Worm (Caenorhabditis elegans): ENCODE measurements around the gene W02G9.4.
A peak's percentile ranks its signal among the peaks of the same experiment; 100 is the strongest.

The W02G9.4 gene

ce11 chrV:2710192-2710591 lies 43.5 kb downstream of the W02G9.4 start:
- TF ChIP-seq M03D4.4 (tag; optimal IDR thresholded peaks at IDR 0.05) = no peak
- no peak for TF ChIP-seq ham-2 (GFP tag; optimal IDR thresholded peaks at IDR 0.05)
- TF ChIP-seq ces-1 (GFP tag; optimal IDR thresholded peaks at IDR 0.05) = no peak
- TF ChIP-seq nhr-76 (tag; optimal IDR thresholded peaks at IDR 0.05) = no peak
- no peak for TF ChIP-seq lin-32 (GFP tag; optimal IDR thresholded peaks at IDR 0.05)
- TF ChIP-seq unc-39 (tag; optimal IDR thresholded peaks at IDR 0.05) = no peak
- TF ChIP-seq ztf-11 (tag; optimal IDR thresholded peaks at IDR 0.05) = no peak
- no peak for TF ChIP-seq nhr-28 (tag; optimal IDR thresholded peaks at IDR 0.05)
- no peak for TF ChIP-seq unc-62 (GFP tag; optimal IDR thresholded peaks at IDR 0.05)
- TF ChIP-seq nhr-12 (tag; optimal IDR thresholded peaks at IDR 0.05) = no peak
- TF ChIP-seq lin-13 (tag; optimal IDR thresholded peaks at IDR 0.05) = no peak
- TF ChIP-seq elt-1 (tag; optimal IDR thresholded peaks at IDR 0.05; ENCODE audit: borderline replicate concordance, insufficient read depth) = no peak
- no peak for TF ChIP-seq sptf-1 (tag; optimal IDR thresholded peaks at IDR 0.05)
- TF ChIP-seq sem-2 (GFP tag; optimal IDR thresholded peaks at IDR 0.05) = no peak
- TF ChIP-seq nhr-237 (tag; optimal IDR thresholded peaks at IDR 0.05) = no peak
- no peak for TF ChIP-seq mep-1 (tag; optimal IDR thresholded peaks at IDR 0.05)

ce11 chrV:2711429-2711828 lies 44.7 kb downstream of the W02G9.4 start, which contains the start of gene C24B9.3:
TSS of gene C24B9.3 (minus strand) at chrV:2711599.
- TF ChIP-seq nhr-2 (tag; optimal IDR thresholded peaks at IDR 0.05) = no peak
- no peak for TF ChIP-seq hlh-1 (tag; optimal IDR thresholded peaks at IDR 0.05)
- no peak for TF ChIP-seq mab-5 (tag; optimal IDR thresholded peaks at IDR 0.05)
- no peak for TF ChIP-seq ceh-43 (GFP tag; optimal IDR thresholded peaks at IDR 0.05)
- no peak for TF ChIP-seq unc-62 (GFP tag; optimal IDR thresholded peaks at IDR 0.05)
- TF ChIP-seq sptf-1 (tag; optimal IDR thresholded peaks at IDR 0.05) = no peak
- TF ChIP-seq blmp-1 (tag; optimal IDR thresholded peaks at IDR 0.05) = no peak

ce11 chrV:2713532-2713931 lies 46.8 kb downstream of the W02G9.4 start, which contains the start of gene srt-28:
TSS of gene srt-28 (minus strand) at chrV:2713632.
- TF ChIP-seq nhr-28 (tag; optimal IDR thresholded peaks at IDR 0.05) (no peak), zip-8 (tag; optimal IDR thresholded peaks at IDR 0.05) (peak; percentile 43), unc-120 (tag; optimal IDR thresholded peaks at IDR 0.05; ENCODE audit: poor library complexity, severe bottlenecking) (no peak)

ce11 chrV:2716933-2717332 lies 50.2 kb downstream of the W02G9.4 start:
- TF ChIP-seq lsy-2 (tag; optimal IDR thresholded peaks at IDR 0.05) (no peak), nhr-28 (tag; optimal IDR thresholded peaks at IDR 0.05) (no peak), flh-1 (GFP tag; optimal IDR thresholded peaks at IDR 0.05) (no peak), lin-13 (tag; optimal IDR thresholded peaks at IDR 0.05) (no peak), nhr-237 (tag; optimal IDR thresholded peaks at IDR 0.05) (no peak), elt-1 (tag; optimal IDR thresholded peaks at IDR 0.05; ENCODE audit: borderline replicate concordance, insufficient read depth) (no peak), blmp-1 (tag; optimal IDR thresholded peaks at IDR 0.05) (no peak), sptf-1 (tag; optimal IDR thresholded peaks at IDR 0.05) (no peak), tbx-8 (GFP tag; optimal IDR thresholded peaks at IDR 0.05) (no peak), pha-4 (tag; optimal IDR thresholded peaks at IDR 0.05) (no peak), ces-1 (GFP tag; optimal IDR thresholded peaks at IDR 0.05) (no peak), unc-120 (tag; optimal IDR thresholded peaks at IDR 0.05; ENCODE audit: poor library complexity, severe bottlenecking) (no peak), ztf-11 (tag; optimal IDR thresholded peaks at IDR 0.05) (no peak), bed-3 (GFP tag; optimal IDR thresholded peaks at IDR 0.05) (no peak), zip-8 (tag; optimal IDR thresholded peaks at IDR 0.05) (no peak), nhr-2 (tag; optimal IDR thresholded peaks at IDR 0.05) (no peak), ceh-83 (GFP tag; optimal IDR thresholded peaks at IDR 0.05) (no peak)

- no peak for TF ChIP-seq ceh-43 (GFP tag; optimal IDR thresholded peaks at IDR 0.05)
- TF ChIP-seq unc-39 (tag; optimal IDR thresholded peaks at IDR 0.05) = no peak
- no peak for TF ChIP-seq nhr-12 (tag; optimal IDR thresholded peaks at IDR 0.05)
- no peak for TF ChIP-seq elt-1 (tag; optimal IDR thresholded peaks at IDR 0.05; ENCODE audit: borderline replicate concordance, insufficient read depth)
These were observed 52.0 kb downstream of the W02G9.4 start, which contains the start of gene srt-29 for ce11 chrV:2718688-2719185. TSS of gene srt-29 (minus strand) at chrV:2719135.

All from whole organism, mixed stage, embryonic.